Worm (Caenorhabditis elegans): ENCODE results near the gene F25B3.5.
A peak's percentile ranks its signal among the peaks of the same experiment; 100 is the strongest.

F25B3.5 gene

DNA sequence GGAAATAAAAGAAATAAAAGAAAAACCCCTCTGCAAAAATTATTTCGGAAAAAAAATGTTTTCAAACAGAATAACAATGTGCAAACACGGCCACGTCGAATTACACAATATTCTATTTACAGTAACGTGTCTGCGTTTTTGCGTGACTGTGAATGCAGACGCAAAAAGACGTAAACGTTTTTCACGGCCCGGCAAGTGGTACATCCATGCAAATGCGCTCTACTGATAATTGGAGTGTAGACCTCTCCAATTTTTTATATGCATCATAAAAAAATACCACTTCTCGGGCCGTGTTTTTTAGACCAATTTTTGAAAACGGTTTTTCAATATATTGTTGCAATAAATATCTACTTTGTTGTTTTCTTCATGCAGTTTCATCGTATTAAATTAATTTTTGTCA is 20.6 kb downstream of the F25B3.5 start, which contains the start of gene nstp-10 (continued):
- TF ChIP-seq snpc-3.4 (tag; optimal IDR thresholded peaks at IDR 0.05) (peak; percentile 88), F49E8.2 (tag; optimal IDR thresholded peaks at IDR 0.05; ENCODE audit: insufficient read depth) (peak; percentile 91), ets-4 (GFP tag; optimal IDR thresholded peaks at IDR 0.05) (no peak), T07F8.4 (tag; optimal IDR thresholded peaks at IDR 0.05) (no peak), madf-8 (GFP tag; conservative IDR thresholded peaks at IDR 0.05) (peak; percentile 91), xnd-1 (tag; optimal IDR thresholded peaks at IDR 0.05) (peak; percentile 91), F57C9.4 (tag; optimal IDR thresholded peaks at IDR 0.05) (no peak), Y79H2A.3 (GFP tag; conservative IDR thresholded peaks at IDR 0.05) (peak; percentile 77; the same call in 1 of the 2 replicates), lag-1 (GFP tag; IDR thresholded peaks at IDR 0.05) (no peak), bed-2 (GFP tag; IDR thresholded peaks at IDR 0.05) (peak; percentile 62; the same call in 1 of the 2 replicates), F52B5.7 (tag; optimal IDR thresholded peaks at IDR 0.05) (no peak), chd-7 (tag; optimal IDR thresholded peaks at IDR 0.05) (no peak), pbrm-1 (GFP tag; IDR thresholded peaks at IDR 0.05) (peak; percentile 94), ceh-27 (GFP tag; optimal IDR thresholded peaks at IDR 0.05) (peak; percentile 85), hsf-1 (GFP tag; IDR thresholded peaks at IDR 0.05) (peak; percentile 75; the same call in 1 of the 2 replicates), ztf-18 (tag; optimal IDR thresholded peaks at IDR 0.05) (peak; percentile 85), aptf-2 (GFP tag; conservative IDR thresholded peaks at IDR 0.05) (0 out of 2 replicates have a peak, but pooled peaks have one; percentile 39), ztf-26 (tag; optimal IDR thresholded peaks at IDR 0.05) (no peak), C06A6.2 (GFP tag; conservative IDR thresholded peaks at IDR 0.05) (no peak), dpff-1 (tag; optimal IDR thresholded peaks at IDR 0.05) (no peak), lin-54 (GFP tag; optimal IDR thresholded peaks at IDR 0.05) (peak; percentile 86), sea-2 (GFP tag; IDR thresholded peaks at IDR 0.05) (no peak), Y95B8A.8 (GFP tag; IDR thresholded peaks at IDR 0.05) (peak; percentile 91), mxl-1 (tag; optimal IDR thresholded peaks at IDR 0.05) (no peak), F23B12.7 (tag; optimal IDR thresholded peaks at IDR 0.05; ENCODE audit: insufficient read depth) (peak; percentile 85), dpl-1 (GFP tag; optimal IDR thresholded peaks at IDR 0.05) (peak; percentile 79), Y53G8AR.9 (GFP tag; conservative IDR thresholded peaks at IDR 0.05) (peak; percentile 68; the same call in 1 of the 2 replicates), pha-4 (tag; optimal IDR thresholded peaks at IDR 0.05) (no peak), unc-62 (GFP tag; optimal IDR thresholded peaks at IDR 0.05) (no peak), nhr-27 (tag; optimal IDR thresholded peaks at IDR 0.05) (no peak)

DNA sequence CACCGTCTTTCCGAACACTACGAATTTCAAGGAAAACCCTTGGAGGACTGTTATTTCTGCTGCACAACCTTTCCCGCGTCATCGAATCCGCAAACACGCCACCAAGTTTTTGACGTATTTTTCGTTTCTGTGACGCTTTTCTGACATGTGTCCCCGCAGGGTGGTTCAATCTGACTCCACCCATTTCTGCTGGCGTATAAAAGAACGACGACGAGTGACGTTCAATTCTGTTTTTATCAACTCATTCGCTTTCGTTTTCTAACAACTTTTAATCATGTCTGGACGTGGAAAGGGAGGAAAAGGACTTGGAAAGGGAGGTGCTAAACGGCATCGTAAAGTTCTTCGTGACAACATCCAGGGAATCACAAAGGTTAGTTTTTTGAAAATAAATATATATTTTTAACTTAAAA is 23.2 kb downstream of the F25B3.5 start, which contains the start of gene his-37:
his-37 (plus strand) TSS at position 246 of the 410 bp plus-strand sequence.
- TF ChIP-seq T26A5.8 (tag; optimal IDR thresholded peaks at IDR 0.05) (no peak), Y53F4B.3 (GFP tag; IDR thresholded peaks at IDR 0.05) (no peak), F23B12.7 (tag; optimal IDR thresholded peaks at IDR 0.05; ENCODE audit: insufficient read depth) (peak; percentile 94), ceh-100 (GFP tag; IDR thresholded peaks at IDR 0.05) (peak; percentile 76), egrh-3 (GFP tag; IDR thresholded peaks at IDR 0.05) (peak; percentile 40), sdz-38 (tag; optimal IDR thresholded peaks at IDR 0.05) (no peak), aptf-3 (GFP tag; IDR thresholded peaks at IDR 0.05) (no peak), pbrm-1 (GFP tag; IDR thresholded peaks at IDR 0.05) (peak; percentile 98), ets-4 (GFP tag; optimal IDR thresholded peaks at IDR 0.05) (peak; percentile 98), ztf-26 (tag; optimal IDR thresholded peaks at IDR 0.05) (peak; percentile 98), B0019.2 (GFP tag; conservative IDR thresholded peaks at IDR 0.05) (no peak), B0261.1 (tag; optimal IDR thresholded peaks at IDR 0.05) (peak; percentile 29), bed-1 (GFP tag; IDR thresholded peaks at IDR 0.05) (no peak), tbx-9 (tag; optimal IDR thresholded peaks at IDR 0.05; ENCODE audit: borderline replicate concordance) (no peak), cebp-2 (GFP tag; IDR thresholded peaks at IDR 0.05) (peak; percentile 88; the same call in 1 of the 2 replicates), nhr-80 (tag; optimal IDR thresholded peaks at IDR 0.05) (peak; percentile 99), zim-3 (tag; optimal IDR thresholded peaks at IDR 0.05) (no peak), lin-35 (GFP tag; optimal IDR thresholded peaks at IDR 0.05) (peak in 2 of 3 experiments; percentile 71 to 95), mxl-1 (tag; optimal IDR thresholded peaks at IDR 0.05) (no peak), ztf-22 (GFP tag; optimal IDR thresholded peaks at IDR 0.05) (peak; percentile 94), lsy-27 (tag; optimal IDR thresholded peaks at IDR 0.05; ENCODE audit: borderline replicate concordance, insufficient read depth) (no peak), egl-44 (GFP tag; IDR thresholded peaks at IDR 0.05) (peak; percentile 96), attf-6 (GFP tag; IDR thresholded peaks at IDR 0.05) (no peak), Y56A3A.18 (GFP tag; IDR thresholded peaks at IDR 0.05) (peak; percentile 48; the same call in 1 of the 2 replicates)
